Worm (Caenorhabditis elegans) whole organism, late embryonic: ENCODE measurements around the gene T23B12.5.

Experiments used
- ceh-2 ChIP-seq: sonication (generic microtip); optimal IDR thresholded peaks from 2 replicates; lab custom pipeline; 2016; ENCODE audit warnings: missing genotype, missing genetic modification characterization, missing compliant biosample characterization
- elt-2 ChIP-seq: sonication (generic microtip); optimal IDR thresholded peaks from 2 replicates; lab custom pipeline; 2016; ENCODE audit warnings: missing genetic modification reagents, missing genetic modification characterization, missing compliant biosample characterization
- fkh-10 ChIP-seq: fragments of 150-350 bp; optimal IDR thresholded peaks from 2 replicates; lab custom pipeline; 2014; ENCODE audit warnings: missing biosample characterization, missing genetic modification reagents, missing genetic modification characterization
- nhr-11 ChIP-seq: fragments of 150-350 bp; optimal IDR thresholded peaks from 2 replicates; lab custom pipeline; 2014; ENCODE audit warnings: missing biosample characterization, missing genetic modification characterization

DNA sequence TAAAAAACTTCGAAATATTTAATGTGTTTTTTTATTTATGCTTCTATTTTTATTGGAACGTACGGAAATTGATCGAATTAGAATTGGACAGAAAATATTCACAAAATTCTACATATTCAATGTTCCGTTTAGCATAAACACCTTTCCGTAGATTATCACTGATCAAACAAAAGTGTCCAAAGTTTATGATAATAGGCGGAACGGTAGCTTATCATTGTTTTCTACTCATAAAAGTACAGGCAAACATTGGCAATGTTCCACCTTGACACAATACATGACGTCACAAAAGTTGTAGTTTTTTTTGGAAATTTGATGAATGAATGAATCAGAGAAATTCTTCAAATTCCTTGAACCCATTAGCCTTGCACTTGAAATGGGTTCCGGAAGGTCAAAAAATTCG is 43.9 kb downstream of the T23B12.5 start:
- TF ChIP-seq ceh-2 (tag; lab: Kevin White, UChicago) (no peak), elt-2 (tag; lab: Kevin White, UChicago) (peak; percentile 7), nhr-11 (no peak), fkh-10 (GFP tag; lab: Kevin White, UChicago) (no peak)
